Worm (Caenorhabditis elegans): Measurements from ENCODE around the gene col-128.

col-128 gene

DNA sequence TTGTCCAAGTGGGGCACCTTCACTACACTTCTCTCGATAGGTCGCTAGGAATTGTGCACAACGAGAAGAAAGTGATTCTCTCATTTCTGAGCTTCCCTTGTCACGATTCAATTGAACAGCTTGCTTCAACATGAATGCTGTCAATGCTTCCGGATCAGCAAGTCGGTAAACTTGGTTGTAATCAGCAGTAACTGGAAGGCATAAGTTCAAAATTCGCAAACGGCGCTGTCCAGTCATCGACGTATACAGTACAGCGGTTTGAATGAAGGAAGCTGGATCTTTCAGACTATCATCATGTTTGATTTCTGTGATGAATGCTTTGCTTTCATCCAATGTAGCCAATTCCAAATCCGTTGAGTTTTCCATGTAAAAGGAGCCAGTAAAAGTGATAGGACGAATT, 11.3 kb upstream of the col-128 start:
- no peak for TF ChIP-seq nhr-76 (tag; optimal IDR thresholded peaks at IDR 0.05)
- TF ChIP-seq nhr-237 (tag; optimal IDR thresholded peaks at IDR 0.05) = no peak
- TF ChIP-seq ztf-11 (tag; optimal IDR thresholded peaks at IDR 0.05) = no peak
- TF ChIP-seq blmp-1 (tag; optimal IDR thresholded peaks at IDR 0.05) = no peak
- no peak for TF ChIP-seq unc-62 (GFP tag; optimal IDR thresholded peaks at IDR 0.05)
- TF ChIP-seq ceh-39 (tag; optimal IDR thresholded peaks at IDR 0.05) = no peak
- TF ChIP-seq sem-2 (GFP tag; optimal IDR thresholded peaks at IDR 0.05) = no peak
- TF ChIP-seq unc-39 (tag; optimal IDR thresholded peaks at IDR 0.05) = no peak

DNA sequence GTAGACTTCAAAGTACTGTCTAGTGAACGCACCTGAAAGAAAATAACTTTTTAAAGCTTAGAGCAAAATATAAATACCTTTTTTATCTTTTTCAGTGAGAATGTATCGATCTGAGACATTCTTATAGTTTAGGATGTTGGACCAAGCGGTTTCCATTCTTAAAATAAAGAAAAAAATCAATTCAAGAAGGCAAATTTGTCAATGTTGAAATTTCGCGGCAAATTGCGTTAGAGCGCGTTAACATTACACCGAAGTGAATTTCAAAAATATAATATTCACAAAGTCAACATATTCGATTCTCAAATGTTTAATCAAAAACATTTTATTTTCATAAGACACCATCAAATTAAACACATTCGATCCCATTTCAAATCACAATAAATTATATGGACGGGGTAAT, 9.9 kb upstream of the col-128 start, which contains the start of gene F12F6.7:
F12F6.7 (minus strand) TSS at position 157 of the 400 bp plus-strand sequence.
- no peak for TF ChIP-seq ztf-11 (tag; optimal IDR thresholded peaks at IDR 0.05)

ce11 chrIV:11549694-11550093, 2.1 kb downstream of the col-128 start:
- TF ChIP-seq nhr-2 (tag; optimal IDR thresholded peaks at IDR 0.05) (no peak), M03D4.4 (tag; optimal IDR thresholded peaks at IDR 0.05) (peak; percentile 90), lin-13 (tag; optimal IDR thresholded peaks at IDR 0.05) (peak; percentile 59), unc-39 (tag; optimal IDR thresholded peaks at IDR 0.05) (no peak), ceh-83 (GFP tag; optimal IDR thresholded peaks at IDR 0.05) (peak; percentile 90), cnd-1 (tag; optimal IDR thresholded peaks at IDR 0.05) (peak; percentile 86), mab-5 (tag; optimal IDR thresholded peaks at IDR 0.05) (no peak), unc-62 (GFP tag; optimal IDR thresholded peaks at IDR 0.05) (peak; percentile 61), sem-2 (GFP tag; optimal IDR thresholded peaks at IDR 0.05) (peak; percentile 85), sptf-1 (tag; optimal IDR thresholded peaks at IDR 0.05) (peak; percentile 91), pha-4 (tag; optimal IDR thresholded peaks at IDR 0.05) (peak; percentile 28), nhr-237 (tag; optimal IDR thresholded peaks at IDR 0.05) (peak; percentile 20), ceh-39 (tag; optimal IDR thresholded peaks at IDR 0.05) (no peak), snpc-4 (tag; optimal IDR thresholded peaks at IDR 0.05) (no peak), flh-1 (GFP tag; optimal IDR thresholded peaks at IDR 0.05) (peak; percentile 47), ztf-11 (tag; optimal IDR thresholded peaks at IDR 0.05) (peak; percentile 57), nhr-12 (tag; optimal IDR thresholded peaks at IDR 0.05) (no peak), nhr-76 (tag; optimal IDR thresholded peaks at IDR 0.05) (no peak), zip-8 (tag; optimal IDR thresholded peaks at IDR 0.05) (no peak), mls-2 (tag; optimal IDR thresholded peaks at IDR 0.05) (peak; percentile 90), bed-3 (GFP tag; optimal IDR thresholded peaks at IDR 0.05) (peak; percentile 85), ceh-43 (GFP tag; optimal IDR thresholded peaks at IDR 0.05) (peak; percentile 81), lsy-2 (tag; optimal IDR thresholded peaks at IDR 0.05) (peak; percentile 29), elt-3 (tag; optimal IDR thresholded peaks at IDR 0.05) (no peak), drap-1 (GFP tag; optimal IDR thresholded peaks at IDR 0.05) (peak; percentile 93), nhr-28 (tag; optimal IDR thresholded peaks at IDR 0.05) (peak; percentile 68), elt-1 (tag; optimal IDR thresholded peaks at IDR 0.05; ENCODE audit: borderline replicate concordance, insufficient read depth) (no peak), ham-2 (GFP tag; optimal IDR thresholded peaks at IDR 0.05) (peak; percentile 78), mep-1 (tag; optimal IDR thresholded peaks at IDR 0.05) (peak; percentile 79), lin-32 (GFP tag; optimal IDR thresholded peaks at IDR 0.05) (peak; percentile 79), tbx-8 (GFP tag; optimal IDR thresholded peaks at IDR 0.05) (peak; percentile 15), unc-120 (tag; optimal IDR thresholded peaks at IDR 0.05; ENCODE audit: poor library complexity, severe bottlenecking) (peak; percentile 91), hlh-1 (tag; optimal IDR thresholded peaks at IDR 0.05) (peak; percentile 54)

DNA sequence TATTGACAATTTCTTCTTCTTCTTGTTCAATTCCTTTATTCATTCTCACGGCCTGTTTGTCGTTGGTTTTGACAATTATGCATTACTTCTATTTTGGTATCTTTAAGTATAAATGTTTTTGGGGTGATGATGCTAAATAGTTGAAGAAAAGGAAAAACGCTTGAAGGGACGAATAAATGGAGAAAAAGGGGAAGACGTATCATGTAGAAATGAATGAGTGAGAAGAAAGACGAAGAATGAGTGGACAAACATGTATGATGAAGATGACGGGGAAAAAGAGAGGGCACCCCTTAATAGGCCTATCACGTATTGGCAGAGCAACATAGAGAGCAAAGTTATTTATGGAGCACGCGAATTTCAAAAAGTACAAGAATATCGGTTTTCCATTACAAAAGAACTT, 3.1 kb downstream of the col-128 start, which contains the start of gene M04B2.7:
M04B2.7 (minus strand) TSS at position 101 of the 400 bp plus-strand sequence.
- TF ChIP-seq flh-1 (GFP tag; optimal IDR thresholded peaks at IDR 0.05) (no peak), zip-8 (tag; optimal IDR thresholded peaks at IDR 0.05) (no peak), lin-13 (tag; optimal IDR thresholded peaks at IDR 0.05) (no peak), nhr-237 (tag; optimal IDR thresholded peaks at IDR 0.05) (no peak), sem-2 (GFP tag; optimal IDR thresholded peaks at IDR 0.05) (no peak), pha-4 (tag; optimal IDR thresholded peaks at IDR 0.05) (no peak), elt-3 (tag; optimal IDR thresholded peaks at IDR 0.05) (no peak)

All from whole organism, mixed stage, embryonic.